Worm (Caenorhabditis elegans) whole organism, young adult: ENCODE results near the gene ZK1055.6.

Source experiments
- F39B2.1 ChIP-seq: fragments of 200-800 bp; sonication (Bioruptor generic); IDR thresholded peaks from 2 replicates; pipeline ENCODE4 v1.3.6; 2022; ENCODE audit warnings: missing genetic modification reagents, missing genetic modification characterization, missing compliant biosample characterization
- ama-1 ChIP-seq, 3 experiments: fragments of 150-350 bp in 1 of 3; sonication (generic microtip) in 2 of 3; optimal IDR thresholded peaks; 2 replicates each; lab custom pipeline; 2014 to 2018; ENCODE audit warnings: missing biosample characterization in 2 of 3, missing genetic modification characterization in 2 of 3, missing genetic modification reagents in 2 of 3
- athp-1 ChIP-seq: sonication (generic microtip); optimal IDR thresholded peaks from 2 replicates; lab custom pipeline; 2017; ENCODE audit warnings: mild to moderate bottlenecking, missing genetic modification characterization, missing compliant biosample characterization
- hrde-1 ChIP-seq: sonication (generic microtip); optimal IDR thresholded peaks from 2 replicates; lab custom pipeline; 2016; ENCODE audit warnings: missing genetic modification characterization, mild to moderate bottlenecking, missing compliant biosample characterization, moderate library complexity, missing genotype, missing genetic modification reagents, borderline replicate concordance
- nhr-90 ChIP-seq: sonication (generic microtip); optimal IDR thresholded peaks from 2 replicates; lab custom pipeline; 2016; ENCODE audit warnings: missing genotype, mild to moderate bottlenecking, missing genetic modification characterization, missing compliant biosample characterization

- no peak for TF ChIP-seq ama-1 (optimal IDR thresholded peaks at IDR 0.05; lab: Kevin White, UChicago)
- TF ChIP-seq ama-1 (GFP tag; optimal IDR thresholded peaks at IDR 0.05; lab: Kevin White, UChicago): no peak
- TF ChIP-seq athp-1: no peak
- TF ChIP-seq hrde-1 (tag; lab: Kevin White, UChicago): no peak
- TF ChIP-seq nhr-90: no peak
- TF ChIP-seq F39B2.1 (GFP tag; lab: Robert Waterston, UW): no peak
Observed at ce11 chrV:6650508-6650907, 48.1 kb upstream of the ZK1055.6 start.
